Worm (Caenorhabditis elegans) whole organism, young adult: ENCODE results near the gene pmk-2.

Source experiments
- B0035.1 ChIP-seq: sonication (generic microtip); optimal IDR thresholded peaks from 2 replicates; lab custom pipeline; 2016; ENCODE audit warnings: missing genetic modification characterization, mild to moderate bottlenecking, missing compliant biosample characterization, missing genotype, missing genetic modification reagents
- B0261.1 ChIP-seq: sonication (generic microtip); optimal IDR thresholded peaks from 2 replicates; lab custom pipeline; 2016; ENCODE audit warnings: mild to moderate bottlenecking, missing genetic modification characterization, moderate library complexity, missing compliant biosample characterization
- F49E8.2 ChIP-seq: sonication (generic microtip); optimal IDR thresholded peaks from 3 replicates; lab custom pipeline; 2017; ENCODE audit warnings: missing genetic modification characterization, mild to moderate bottlenecking, missing compliant biosample characterization, antibody characterized with exemption, moderate library complexity; ENCODE audit not compliant: insufficient read depth
- F52B5.7 ChIP-seq: sonication (generic microtip); optimal IDR thresholded peaks from 2 replicates; lab custom pipeline; 2016; ENCODE audit warnings: mild to moderate bottlenecking, missing genetic modification characterization, missing compliant biosample characterization
- K12H6.12 ChIP-seq: fragments of 200-800 bp; sonication (Bioruptor generic); optimal IDR thresholded peaks from 2 replicates; lab custom pipeline; 2018; ENCODE audit warnings: mild to moderate bottlenecking, missing genetic modification characterization, missing compliant biosample characterization
- T26A5.8 ChIP-seq: sonication (generic microtip); optimal IDR thresholded peaks from 2 replicates; lab custom pipeline; 2016; ENCODE audit warnings: missing genetic modification characterization, missing compliant biosample characterization
- Y53F4B.3 ChIP-seq: fragments of 200-800 bp; sonication (Bioruptor generic); IDR thresholded peaks from 2 replicates; pipeline ENCODE4 v1.3.6; 2022; ENCODE audit warnings: missing genetic modification reagents, missing genetic modification characterization, missing compliant biosample characterization
- Y53G8AR.9 ChIP-seq: fragments of 200-800 bp; sonication (Bioruptor generic); conservative IDR thresholded peaks from 2 replicates; pipeline ENCODE4 v1.3.6; 2022; ENCODE audit warnings: missing genetic modification reagents, missing genetic modification characterization, missing compliant biosample characterization
- akir-1 ChIP-seq: fragments of 200-800 bp; sonication (Bioruptor generic); optimal IDR thresholded peaks from 2 replicates; lab custom pipeline; 2018; ENCODE audit warnings: mild to moderate bottlenecking, missing genetic modification characterization, moderate library complexity, missing compliant biosample characterization
- ama-1 ChIP-seq, 3 experiments: fragments of 150-350 bp in 1 of 3; sonication (generic microtip) in 2 of 3; optimal IDR thresholded peaks; 2 replicates each; lab custom pipeline; 2014 to 2018; ENCODE audit warnings: missing biosample characterization in 2 of 3, missing genetic modification characterization in 2 of 3, missing genetic modification reagents in 2 of 3
- aptf-2 ChIP-seq: fragments of 200-800 bp; sonication (Bioruptor generic); conservative IDR thresholded peaks from 2 replicates; pipeline ENCODE4 v1.3.6; 2022; ENCODE audit warnings: missing genetic modification reagents, missing genetic modification characterization, missing compliant biosample characterization
- attf-5 ChIP-seq: fragments of 200-800 bp; sonication (Bioruptor generic); optimal IDR thresholded peaks from 2 replicates; lab custom pipeline; 2018; ENCODE audit warnings: mild to moderate bottlenecking, missing genetic modification characterization, missing compliant biosample characterization
- bed-2 ChIP-seq: fragments of 200-800 bp; sonication (Bioruptor generic); IDR thresholded peaks from 2 replicates; pipeline ENCODE4 v1.3.6; 2022; ENCODE audit warnings: missing genetic modification reagents, missing genetic modification characterization, missing compliant biosample characterization
- ceh-40 ChIP-seq: fragments of 200-800 bp; sonication (Bioruptor generic); IDR thresholded peaks from 2 replicates; pipeline ENCODE4 v1.3.6; 2022; ENCODE audit warnings: missing genetic modification characterization, missing compliant biosample characterization
- ceh-79 ChIP-seq: sonication (generic microtip); optimal IDR thresholded peaks from 2 replicates; lab custom pipeline; 2017; ENCODE audit warnings: mild to moderate bottlenecking, missing genetic modification characterization, missing compliant biosample characterization
- ceh-91 ChIP-seq: fragments of 200-800 bp; sonication (Bioruptor generic); IDR thresholded peaks from 2 replicates; pipeline ENCODE4 v1.3.6; 2022; ENCODE audit warnings: missing genetic modification reagents, missing genetic modification characterization, missing compliant biosample characterization
- dpl-1 ChIP-seq: fragments of 150-350 bp; optimal IDR thresholded peaks from 2 replicates; lab custom pipeline; 2014; ENCODE audit warnings: missing biosample characterization, missing genetic modification reagents, missing genetic modification characterization
- efl-1 ChIP-seq: fragments of 150-350 bp; optimal IDR thresholded peaks from 2 replicates; lab custom pipeline; 2014; ENCODE audit warnings: missing biosample characterization, missing genetic modification reagents, missing genetic modification characterization
- ekl-4 ChIP-seq: fragments of 200-800 bp; sonication (Bioruptor generic); IDR thresholded peaks from 2 replicates; pipeline ENCODE4 v1.3.6; 2022; ENCODE audit warnings: missing genetic modification reagents, missing genetic modification characterization, missing compliant biosample characterization
- hmg-1.2 ChIP-seq: fragments of 200-800 bp; sonication (Bioruptor generic); IDR thresholded peaks from 2 replicates; pipeline ENCODE4 v1.3.6; 2022; ENCODE audit warnings: missing genetic modification reagents, missing genetic modification characterization, missing compliant biosample characterization
- hsf-1 ChIP-seq: fragments of 200-800 bp; sonication (Bioruptor generic); IDR thresholded peaks from 2 replicates; pipeline ENCODE4 v1.3.6; 2022; ENCODE audit warnings: missing genetic modification reagents, missing genetic modification characterization, missing compliant biosample characterization
- lag-1 ChIP-seq: fragments of 200-800 bp; sonication (Bioruptor generic); IDR thresholded peaks from 2 replicates; pipeline ENCODE4 v1.3.6; 2022; ENCODE audit warnings: missing genetic modification reagents, missing genetic modification characterization, missing compliant biosample characterization
- let-607 ChIP-seq, 2 experiments: fragments of 200-800 bp in 1 of 2; sonication (Bioruptor generic) in 1 of 2; sonication (generic microtip) in 1 of 2; optimal IDR thresholded peaks; 2 replicates each; lab custom pipeline; 2016 to 2018; ENCODE audit warnings: mild to moderate bottlenecking in 2 of 2, missing compliant biosample characterization in 2 of 2, missing genetic modification characterization in 2 of 2, moderate library complexity in 2 of 2, missing genotype in 1 of 2
- lsy-27 ChIP-seq: sonication (generic microtip); optimal IDR thresholded peaks from 2 replicates; lab custom pipeline; 2017; ENCODE audit warnings: missing genetic modification characterization, mild to moderate bottlenecking, missing compliant biosample characterization, antibody characterized with exemption, missing genotype, borderline replicate concordance; ENCODE audit not compliant: insufficient read depth
- madf-3 ChIP-seq: fragments of 200-800 bp; sonication (Bioruptor generic); IDR thresholded peaks from 2 replicates; pipeline ENCODE4 v1.3.6; 2022; ENCODE audit warnings: missing genetic modification reagents, missing genetic modification characterization, missing compliant biosample characterization
- madf-6 ChIP-seq: fragments of 200-800 bp; sonication (Bioruptor generic); IDR thresholded peaks from 2 replicates; pipeline ENCODE4 v1.3.6; 2022; ENCODE audit warnings: missing genetic modification reagents, missing genetic modification characterization, missing compliant biosample characterization
- nhr-80 ChIP-seq: sonication (generic microtip); optimal IDR thresholded peaks from 2 replicates; lab custom pipeline; 2016; ENCODE audit warnings: missing genetic modification characterization, missing compliant biosample characterization
- rcor-1 ChIP-seq: fragments of 200-800 bp; sonication (Bioruptor generic); IDR thresholded peaks from 2 replicates; pipeline ENCODE4 v1.3.6; 2022; ENCODE audit warnings: missing genetic modification reagents, missing genetic modification characterization, missing compliant biosample characterization
- snpc-1.1 ChIP-seq: sonication (generic microtip); optimal IDR thresholded peaks from 2 replicates; lab custom pipeline; 2017; ENCODE audit warnings: missing genetic modification characterization, mild to moderate bottlenecking, missing compliant biosample characterization, antibody characterized with exemption, moderate library complexity, missing genotype, missing genetic modification reagents; ENCODE audit not compliant: insufficient read depth
- snpc-1.3 ChIP-seq: sonication (generic microtip); optimal IDR thresholded peaks from 2 replicates; lab custom pipeline; 2017; ENCODE audit warnings: missing genetic modification characterization, mild to moderate bottlenecking, missing compliant biosample characterization, antibody characterized with exemption, moderate library complexity, missing genotype, missing genetic modification reagents; ENCODE audit not compliant: insufficient read depth
- tbp1 ChIP-seq: fragments of 200-800 bp; sonication (Bioruptor generic); optimal IDR thresholded peaks from 2 replicates; lab custom pipeline; 2018; ENCODE audit warnings: mild to moderate bottlenecking, missing genetic modification characterization, missing compliant biosample characterization
- tlf-1 ChIP-seq: fragments of 200-800 bp; sonication (Bioruptor generic); optimal IDR thresholded peaks from 2 replicates; lab custom pipeline; 2018; ENCODE audit warnings: mild to moderate bottlenecking, missing genetic modification characterization, missing compliant biosample characterization

pmk-2 gene

DNA sequence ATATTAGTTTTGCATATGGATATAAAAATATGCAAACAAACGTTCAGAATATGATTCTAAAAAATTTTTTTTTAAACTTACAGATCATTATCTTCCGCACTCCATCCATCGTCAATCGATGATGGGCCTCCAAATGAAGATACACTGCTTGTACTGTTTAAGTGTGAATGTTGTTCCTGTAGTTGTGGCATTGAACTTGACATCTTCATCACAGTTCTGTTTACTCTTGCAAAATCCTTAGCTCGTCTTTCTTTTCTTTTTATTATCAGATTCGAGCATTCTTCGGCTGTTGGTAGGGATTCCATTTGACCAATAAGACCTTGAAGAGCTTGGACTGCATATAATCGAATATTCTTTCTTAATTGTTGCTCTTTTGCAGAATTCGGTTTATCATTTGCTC, 38.2 kb upstream of the pmk-2 start:
- no peak for TF ChIP-seq ceh-79 (tag; lab: Kevin White, UChicago)
- TF ChIP-seq, all 124 proteins: peak for 0

DNA sequence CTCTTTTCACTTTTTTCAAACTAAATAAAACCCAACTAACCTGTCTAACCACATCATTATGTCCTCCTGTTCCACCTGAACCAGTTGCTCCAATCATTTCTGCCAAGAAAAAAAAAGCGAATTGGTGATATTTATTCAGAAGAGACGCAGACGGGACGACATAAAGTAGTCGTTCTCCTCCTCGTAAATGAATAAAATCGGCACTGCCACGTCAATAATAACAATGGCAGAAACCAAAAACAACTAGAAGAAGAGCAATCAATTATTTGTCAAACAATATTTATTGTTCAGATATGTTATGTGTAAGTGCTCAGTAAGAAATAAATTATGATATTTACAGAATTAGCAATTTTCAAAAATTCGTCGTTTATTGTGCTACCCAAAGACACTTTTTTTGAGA, 35.8 kb upstream of the pmk-2 start, which contains the start of gene rabs-5:
TSS of gene rabs-5 (minus strand) at position 101 of the 400 bp plus-strand sequence.
- TF ChIP-seq rcor-1 (GFP tag; lab: Robert Waterston, UW) (no peak), ekl-4 (no peak), hsf-1 (GFP tag; lab: Robert Waterston, UW) (no peak), madf-3 (GFP tag; lab: Robert Waterston, UW) (no peak), F49E8.2 (tag; lab: Kevin White, UChicago) (peak; percentile 4)

DNA sequence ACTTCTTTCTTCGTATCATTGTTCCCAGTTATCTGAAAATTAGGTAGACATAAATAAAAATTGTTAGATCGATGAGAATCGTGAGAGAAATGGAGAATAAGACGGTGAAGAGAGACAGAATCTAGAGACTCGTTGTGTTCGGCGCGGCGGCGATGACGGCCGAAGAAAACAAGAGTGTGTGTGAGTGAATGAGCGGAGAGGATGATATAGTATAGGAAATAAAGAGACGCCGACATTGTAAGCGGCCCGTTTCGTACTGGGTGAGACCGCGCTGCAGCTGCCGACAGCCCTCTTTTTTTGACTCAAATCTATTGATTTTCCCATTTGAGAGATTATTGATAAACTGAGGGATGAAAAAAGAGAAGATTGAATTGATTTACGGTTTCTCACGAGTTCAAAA, 31.1 kb upstream of the pmk-2 start, which contains the start of gene Y42H9AR.4:
TSS of gene Y42H9AR.4 (minus strand) at position 32 of the 400 bp plus-strand sequence.
- TF ChIP-seq let-607 (tag; optimal IDR thresholded peaks at IDR 0.05; lab: Kevin White, UChicago) (peak in 1 of 2 experiments; percentile 12), rcor-1 (GFP tag; lab: Robert Waterston, UW) (0 out of 2 replicates have a peak, but pooled peaks have one; percentile 17), ekl-4 (0 out of 2 replicates have a peak, but pooled peaks have one; percentile 43), Y53G8AR.9 (0 out of 2 replicates have a peak, but pooled peaks have one; percentile 30), madf-6 (peak; percentile 35; the same call in 1 of the 2 replicates), hmg-1.2 (GFP tag; lab: Robert Waterston, UW) (peak; percentile 98), attf-5 (GFP tag; lab: Kevin White, UChicago) (peak; percentile 30), nhr-80 (peak; percentile 12), B0035.1 (tag; lab: Kevin White, UChicago) (no peak), ceh-91 (no peak), T26A5.8 (tag; lab: Kevin White, UChicago) (no peak)
- TF ChIP-seq, all 124 proteins: peak for 8

DNA sequence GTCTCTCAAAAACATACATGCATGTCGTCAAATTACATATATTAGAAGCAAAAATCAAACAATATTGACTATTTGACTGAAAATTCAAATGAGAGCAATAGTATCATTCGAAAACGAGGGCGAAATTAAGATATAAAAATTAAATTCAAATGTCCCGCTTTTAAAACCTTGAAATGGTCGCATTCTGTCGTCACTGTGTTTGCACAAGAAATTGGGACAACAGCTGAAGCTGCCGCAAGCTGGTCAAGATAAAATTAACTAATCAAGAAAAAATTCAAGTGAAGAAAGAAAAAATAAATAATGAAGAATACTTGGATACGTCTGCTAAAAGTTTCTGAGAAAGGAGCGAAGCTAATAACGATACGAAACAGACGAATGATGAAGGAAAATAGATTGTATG, 30.7 kb upstream of the pmk-2 start:
- TF ChIP-seq B0261.1 (tag; lab: Kevin White, UChicago) = no peak
- TF ChIP-seq efl-1 (GFP tag; lab: Kevin White, UChicago) = no peak
- no peak for TF ChIP-seq akir-1 (GFP tag; lab: Kevin White, UChicago)
- TF ChIP-seq ekl-4 = no peak
- no peak for TF ChIP-seq ama-1 (optimal IDR thresholded peaks at IDR 0.05; lab: Kevin White, UChicago)
- TF ChIP-seq ama-1 (GFP tag; optimal IDR thresholded peaks at IDR 0.05; lab: Kevin White, UChicago) = no peak
- no peak for TF ChIP-seq lag-1 (GFP tag; lab: Robert Waterston, UW)
- no peak for TF ChIP-seq dpl-1 (GFP tag; lab: Kevin White, UChicago)
- TF ChIP-seq hmg-1.2 (GFP tag; lab: Robert Waterston, UW) = no peak
- TF ChIP-seq tlf-1 (GFP tag; lab: Kevin White, UChicago) = no peak
- TF ChIP-seq tbp1 (GFP tag; lab: Kevin White, UChicago) = no peak
- TF ChIP-seq snpc-1.1 = no peak
- no peak for TF ChIP-seq snpc-1.3
- TF ChIP-seq lsy-27 (tag; lab: Kevin White, UChicago) = no peak
- no peak for TF ChIP-seq ceh-40
- TF ChIP-seq Y53F4B.3 (GFP tag; lab: Robert Waterston, UW) = no peak
- TF ChIP-seq, all 124 proteins: peak for 0

DNA sequence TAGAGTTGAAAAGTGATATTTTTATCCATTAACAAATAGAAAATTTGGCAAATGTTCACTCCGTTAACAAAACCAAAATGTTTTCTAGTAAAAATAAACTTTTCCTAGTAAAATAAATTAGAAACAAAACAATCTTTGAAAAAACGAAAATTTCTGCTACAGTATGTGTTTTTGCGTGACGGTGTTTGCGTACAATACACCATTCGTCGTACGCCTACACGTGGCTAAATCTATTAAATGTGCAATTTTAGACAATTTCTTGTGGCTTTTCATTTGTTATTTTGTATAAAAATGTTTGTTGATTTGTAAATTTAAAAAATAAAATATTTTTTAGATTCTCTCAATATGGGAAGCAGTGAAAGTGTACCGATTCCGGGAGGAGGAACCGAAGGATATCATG, 30.1 kb upstream of the pmk-2 start, which contains the start of gene Y42H9AR.1:
TSS of gene Y42H9AR.1 (plus strand) at position 233 of the 400 bp plus-strand sequence.
- TF ChIP-seq aptf-2 (no peak), snpc-1.3 (peak; percentile 42), let-607 (tag; optimal IDR thresholded peaks at IDR 0.05; lab: Kevin White, UChicago) (peak; percentile 86 to 93), hsf-1 (GFP tag; lab: Robert Waterston, UW) (no peak), bed-2 (GFP tag; lab: Robert Waterston, UW) (no peak), F52B5.7 (no peak), K12H6.12 (tag; lab: Kevin White, UChicago) (no peak)
